Worm (Caenorhabditis elegans) whole organism, L2 larva: ENCODE results near the gene rpb-6.

Experiments
- C34F6.9 ChIP-seq: fragments of 150-350 bp; optimal IDR thresholded peaks from 2 replicates; lab custom pipeline; 2014; ENCODE audit warnings: missing biosample characterization, missing genetic modification characterization
- F13H6.1 ChIP-seq: sonication (generic microtip); optimal IDR thresholded peaks from 2 replicates; lab custom pipeline; 2016; ENCODE audit warnings: missing genetic modification characterization, missing compliant biosample characterization
- Y55F3AM.14 ChIP-seq: fragments of 200-800 bp; sonication (Bioruptor generic); optimal IDR thresholded peaks from 2 replicates; lab custom pipeline; 2018; ENCODE audit warnings: mild to moderate bottlenecking, missing genetic modification characterization, missing compliant biosample characterization
- ZK546.5 ChIP-seq: sonication (generic microtip); optimal IDR thresholded peaks from 2 replicates; lab custom pipeline; 2017; ENCODE audit warnings: missing biosample characterization, missing genetic modification characterization
- alr-1 ChIP-seq: fragments of 150-350 bp; optimal IDR thresholded peaks from 2 replicates; lab custom pipeline; 2014; ENCODE audit warnings: missing biosample characterization, missing genetic modification characterization
- aly-2 ChIP-seq: fragments of 150-350 bp; optimal IDR thresholded peaks from 2 replicates; lab custom pipeline; 2014; ENCODE audit warnings: missing biosample characterization, missing genetic modification characterization
- ama-1 ChIP-seq: fragments of 150-350 bp; optimal IDR thresholded peaks from 2 replicates; lab custom pipeline; 2018; ENCODE audit warnings: inconsistent platforms
- blmp-1 ChIP-seq: sonication (generic microtip); optimal IDR thresholded peaks from 2 replicates; lab custom pipeline; 2017; ENCODE audit warnings: missing genetic modification characterization, mild to moderate bottlenecking, missing compliant biosample characterization, antibody characterized with exemption, moderate library complexity; ENCODE audit not compliant: insufficient read depth
- ceh-16 ChIP-seq: fragments of 150-350 bp; optimal IDR thresholded peaks from 2 replicates; lab custom pipeline; 2014; ENCODE audit warnings: missing biosample characterization, missing genetic modification characterization
- ceh-82 ChIP-seq: fragments of 150-350 bp; optimal IDR thresholded peaks from 2 replicates; lab custom pipeline; 2014; ENCODE audit warnings: missing biosample characterization, missing genetic modification characterization
- crh-2 ChIP-seq: sonication (generic microtip); optimal IDR thresholded peaks from 2 replicates; lab custom pipeline; 2017; ENCODE audit warnings: missing biosample characterization, missing genetic modification characterization
- dmd-4 ChIP-seq: sonication (generic microtip); optimal IDR thresholded peaks from 2 replicates; lab custom pipeline; 2017; ENCODE audit warnings: missing biosample characterization, missing genetic modification characterization
- fos-1 ChIP-seq: fragments of 150-350 bp; optimal IDR thresholded peaks from 2 replicates; lab custom pipeline; 2014; ENCODE audit warnings: missing biosample characterization, missing genetic modification characterization
- lin-11 ChIP-seq: fragments of 150-350 bp; sonication (generic microtip); optimal IDR thresholded peaks from 2 replicates; lab custom pipeline; 2014; ENCODE audit warnings: missing biosample characterization, missing genetic modification characterization, inconsistent platforms, mixed read lengths
- lin-13 ChIP-seq: fragments of 150-350 bp; optimal IDR thresholded peaks from 2 replicates; lab custom pipeline; 2014; ENCODE audit warnings: missing biosample characterization, missing genetic modification reagents, missing genetic modification characterization
- lin-39 ChIP-seq: fragments of 150-350 bp; optimal IDR thresholded peaks from 2 replicates; lab custom pipeline; 2014; ENCODE audit warnings: missing biosample characterization, missing genetic modification reagents, missing genetic modification characterization
- lsy-2 ChIP-seq, 2 experiments: fragments of 150-350 bp in 1 of 2; sonication (generic microtip) in 1 of 2; optimal IDR thresholded peaks; 2 replicates each; lab custom pipeline; 2014 to 2017; ENCODE audit warnings: missing biosample characterization in 2 of 2, missing genetic modification characterization in 2 of 2
- mab-5 ChIP-seq: fragments of 150-350 bp; optimal IDR thresholded peaks from 2 replicates; lab custom pipeline; 2014; ENCODE audit warnings: missing biosample characterization, missing genetic modification characterization
- mbf-1 ChIP-seq: sonication (generic microtip); optimal IDR thresholded peaks from 2 replicates; lab custom pipeline; 2017; ENCODE audit warnings: missing biosample characterization, missing genetic modification characterization
- mdl-1 ChIP-seq, 2 experiments: fragments of 150-350 bp in 1 of 2; sonication (generic microtip) in 1 of 2; optimal IDR thresholded peaks; 2 replicates each; lab custom pipeline; 2017; ENCODE audit warnings: missing biosample characterization in 2 of 2, missing genetic modification characterization in 2 of 2
- nhr-10 ChIP-seq: sonication (generic microtip); optimal IDR thresholded peaks from 2 replicates; lab custom pipeline; 2017; ENCODE audit warnings: missing biosample characterization, missing genetic modification characterization
- nhr-11 ChIP-seq: fragments of 150-350 bp; optimal IDR thresholded peaks from 2 replicates; lab custom pipeline; 2014; ENCODE audit warnings: missing biosample characterization, missing genetic modification characterization
- nhr-12 ChIP-seq: fragments of 150-350 bp; optimal IDR thresholded peaks from 2 replicates; lab custom pipeline; 2014; ENCODE audit warnings: missing biosample characterization, missing genetic modification characterization
- nhr-129 ChIP-seq: fragments of 150-350 bp; optimal IDR thresholded peaks from 2 replicates; lab custom pipeline; 2014; ENCODE audit warnings: missing biosample characterization, missing genetic modification characterization
- nhr-25 ChIP-seq: fragments of 150-350 bp; sonication (generic microtip); optimal IDR thresholded peaks from 3 replicates; lab custom pipeline; 2014; ENCODE audit warnings: missing biosample characterization, missing genetic modification characterization
- nhr-6 ChIP-seq: fragments of 150-350 bp; optimal IDR thresholded peaks from 2 replicates; lab custom pipeline; 2014; ENCODE audit warnings: missing biosample characterization, missing genetic modification characterization
- nhr-77 ChIP-seq: fragments of 150-350 bp; optimal IDR thresholded peaks from 2 replicates; lab custom pipeline; 2014; ENCODE audit warnings: missing biosample characterization, missing genetic modification characterization
- peb-1 ChIP-seq: fragments of 150-350 bp; optimal IDR thresholded peaks from 2 replicates; lab custom pipeline; 2014; ENCODE audit warnings: missing biosample characterization, missing genetic modification characterization
- sem-4 ChIP-seq: fragments of 150-350 bp; optimal IDR thresholded peaks from 2 replicates; lab custom pipeline; 2014; ENCODE audit warnings: missing biosample characterization, missing genetic modification reagents, missing genetic modification characterization
- sma-3 ChIP-seq: sonication (generic microtip); optimal IDR thresholded peaks from 2 replicates; lab custom pipeline; 2016; ENCODE audit warnings: missing genetic modification reagents, missing genetic modification characterization, missing compliant biosample characterization
- snpc-4 ChIP-seq: fragments of 150-350 bp; optimal IDR thresholded peaks from 2 replicates; lab custom pipeline; 2014; ENCODE audit warnings: missing biosample characterization, missing genetic modification characterization
- unc-39 ChIP-seq: fragments of 150-350 bp; optimal IDR thresholded peaks from 2 replicates; lab custom pipeline; 2014; ENCODE audit warnings: missing biosample characterization, missing genetic modification characterization
- unc-55 ChIP-seq: fragments of 150-350 bp; sonication (generic microtip); optimal IDR thresholded peaks from 3 replicates; lab custom pipeline; 2014; ENCODE audit warnings: missing biosample characterization, missing genetic modification reagents, missing genetic modification characterization
- unc-62 ChIP-seq: fragments of 150-350 bp; optimal IDR thresholded peaks from 2 replicates; lab custom pipeline; 2014; ENCODE audit warnings: missing biosample characterization, missing genetic modification reagents, missing genetic modification characterization
- ztf-1 ChIP-seq: fragments of 200-800 bp; sonication (Bioruptor generic); conservative IDR thresholded peaks from 2 replicates; pipeline ENCODE4 v1.3.6; 2022; ENCODE audit warnings: missing genetic modification characterization, missing compliant biosample characterization
- ztf-11 ChIP-seq: sonication (generic microtip); optimal IDR thresholded peaks from 2 replicates; lab custom pipeline; 2017; ENCODE audit warnings: missing biosample characterization, missing genetic modification characterization
- ztf-4 ChIP-seq: fragments of 150-350 bp; optimal IDR thresholded peaks from 2 replicates; lab custom pipeline; 2014; ENCODE audit warnings: missing biosample characterization, missing genetic modification characterization

rpb-6 gene

ce11 chrII:10603560-10603959 is 24.4 kb downstream of the rpb-6 start:
- TF ChIP-seq dmd-4: no peak
- TF ChIP-seq sma-3: no peak

DNA sequence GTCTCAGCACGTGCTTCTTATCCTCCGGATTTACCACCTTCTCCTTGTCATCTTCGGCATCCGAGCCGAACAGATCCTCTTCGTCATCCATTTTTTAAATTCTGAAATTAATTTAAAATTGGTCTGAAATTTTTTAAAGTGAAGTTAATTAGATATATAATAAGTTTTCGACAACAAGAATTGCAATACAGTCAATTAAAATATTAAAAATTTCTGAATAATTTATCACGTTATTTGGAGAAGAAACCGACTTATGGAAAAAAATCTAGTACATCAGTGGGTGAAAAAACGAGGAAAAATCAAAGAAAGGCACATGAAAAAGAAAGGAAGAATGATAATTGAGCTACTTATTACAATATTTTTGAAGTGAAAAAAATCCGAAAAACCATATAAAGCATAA is 26.3 kb downstream of the rpb-6 start, which contains the start of gene taf-13:
Gene taf-13, minus strand, starts transcription at position 101 of the 400 bp plus-strand sequence.
- no peak for TF ChIP-seq nhr-6 (tag; lab: Kevin White, UChicago)
- no peak for TF ChIP-seq lin-11 (tag; lab: Kevin White, UChicago)
- TF ChIP-seq dmd-4: no peak
- TF ChIP-seq ama-1 (lab: Kevin White, UChicago): no peak
- TF ChIP-seq lin-39 (tag; lab: Kevin White, UChicago): no peak
- no peak for TF ChIP-seq mab-5 (tag; lab: Kevin White, UChicago)
- no peak for TF ChIP-seq aly-2
- TF ChIP-seq crh-2 (tag; lab: Kevin White, UChicago): no peak
- TF ChIP-seq lin-13 (GFP tag; lab: Kevin White, UChicago): no peak
- no peak for TF ChIP-seq nhr-11 (tag; lab: Kevin White, UChicago)
- TF ChIP-seq ztf-11 (tag; lab: Kevin White, UChicago): no peak
- no peak for TF ChIP-seq alr-1 (tag; lab: Kevin White, UChicago)
- no peak for TF ChIP-seq unc-62 (GFP tag; lab: Kevin White, UChicago)
- no peak for TF ChIP-seq sma-3
- no peak for TF ChIP-seq ztf-1 (GFP tag; lab: Robert Waterston, UW)
- no peak for TF ChIP-seq peb-1 (tag; lab: Kevin White, UChicago)
- no peak for TF ChIP-seq C34F6.9
- no peak for TF ChIP-seq unc-55
- TF ChIP-seq unc-39 (tag; lab: Kevin White, UChicago): no peak

ce11 chrII:10607238-10607961 is 28.2 kb downstream of the rpb-6 start, which contains the start of gene ccm-3:
Gene ccm-3, minus strand, starts transcription at chrII:10607275.
- TF ChIP-seq unc-55 (peak; percentile 76), fos-1 (tag; lab: Kevin White, UChicago) (peak; percentile 63), blmp-1 (peak; percentile 61), C34F6.9 (peak; percentile 52), mdl-1 (tag; optimal IDR thresholded peaks at IDR 0.05; lab: Kevin White, UChicago) (no peak), lsy-2 (tag; optimal IDR thresholded peaks at IDR 0.05; lab: Kevin White, UChicago) (peak in 1 of 2 experiments; percentile 58)

DNA sequence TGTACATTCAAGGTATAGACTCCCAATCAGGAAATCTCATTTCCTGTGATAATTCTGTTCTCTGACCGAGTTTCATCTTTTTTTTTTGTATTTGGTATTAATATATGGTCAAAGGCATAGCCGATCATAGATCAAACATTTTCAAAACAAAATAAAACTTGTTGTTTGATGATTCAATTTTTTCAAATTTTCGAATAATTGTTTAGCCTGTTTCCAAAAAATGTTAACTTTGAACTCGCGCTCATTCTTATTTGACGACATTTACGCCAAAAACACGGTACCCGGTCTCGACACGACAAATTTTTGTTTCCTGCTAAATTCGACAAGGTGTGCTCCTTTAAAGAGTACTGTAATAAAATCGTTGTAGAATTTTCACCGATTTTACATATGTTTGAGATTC is 29.6 kb downstream of the rpb-6 start:
- TF ChIP-seq nhr-10 (tag; lab: Kevin White, UChicago) (no peak), nhr-6 (tag; lab: Kevin White, UChicago) (no peak), unc-55 (no peak), dmd-4 (no peak), fos-1 (tag; lab: Kevin White, UChicago) (no peak), F13H6.1 (tag; lab: Kevin White, UChicago) (no peak), nhr-25 (tag; lab: Kevin White, UChicago) (no peak), lin-39 (tag; lab: Kevin White, UChicago) (no peak), mab-5 (tag; lab: Kevin White, UChicago) (no peak), aly-2 (no peak), ceh-16 (tag; lab: Kevin White, UChicago) (no peak), sma-3 (no peak)

ce11 chrII:10612743-10613142 is 33.6 kb downstream of the rpb-6 start, which contains the start of gene C14A4.12:
Gene C14A4.12, plus strand, starts transcription at chrII:10613043.
- TF ChIP-seq nhr-11 (tag; lab: Kevin White, UChicago) (no peak), crh-2 (tag; lab: Kevin White, UChicago) (no peak), nhr-129 (no peak), ztf-11 (tag; lab: Kevin White, UChicago) (no peak), blmp-1 (no peak), sem-4 (tag; lab: Kevin White, UChicago) (no peak), alr-1 (tag; lab: Kevin White, UChicago) (no peak), mdl-1 (tag; optimal IDR thresholded peaks at IDR 0.05; lab: Kevin White, UChicago) (no peak), mbf-1 (tag; lab: Kevin White, UChicago) (no peak), C34F6.9 (no peak)
- TF ChIP-seq, all 48 proteins: peak for 0

DNA sequence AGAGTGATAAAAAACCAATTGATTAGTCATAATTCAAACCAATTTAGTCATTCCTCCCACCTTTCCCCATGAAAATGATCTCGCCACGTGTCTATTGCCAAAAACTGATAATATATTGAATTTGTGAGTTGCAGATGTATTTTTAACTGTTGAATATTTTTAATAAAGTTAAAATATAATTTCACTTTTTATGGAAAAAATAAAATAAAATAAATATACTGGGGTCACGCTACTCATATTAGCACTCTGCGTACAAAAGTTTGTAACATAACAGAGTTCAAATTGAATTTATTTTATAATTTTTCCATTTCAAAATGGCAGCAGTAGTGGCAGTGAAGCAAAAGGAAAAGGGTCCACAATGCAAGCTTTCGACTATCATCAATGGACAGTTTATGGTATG is 39.0 kb downstream of the rpb-6 start, which contains the start of gene C14A4.13:
Gene C14A4.13, plus strand, starts transcription at position 301 of the 400 bp plus-strand sequence.
- TF ChIP-seq Y55F3AM.14 (GFP tag; lab: Kevin White, UChicago): no peak
- no peak for TF ChIP-seq lsy-2 (tag; optimal IDR thresholded peaks at IDR 0.05; lab: Kevin White, UChicago)
- TF ChIP-seq nhr-12 (tag; lab: Kevin White, UChicago): no peak
- TF ChIP-seq mbf-1 (tag; lab: Kevin White, UChicago): no peak
- no peak for TF ChIP-seq alr-1 (tag; lab: Kevin White, UChicago)
- TF ChIP-seq ztf-4 (tag; lab: Kevin White, UChicago): no peak
- no peak for TF ChIP-seq lin-13 (GFP tag; lab: Kevin White, UChicago)
- TF ChIP-seq ZK546.5 (tag; lab: Kevin White, UChicago): no peak
- no peak for TF ChIP-seq snpc-4
- TF ChIP-seq ztf-1 (GFP tag; lab: Robert Waterston, UW): no peak
- no peak for TF ChIP-seq nhr-77 (tag; lab: Kevin White, UChicago)
- no peak for TF ChIP-seq F13H6.1 (tag; lab: Kevin White, UChicago)
- TF ChIP-seq ceh-82 (tag; lab: Kevin White, UChicago): no peak
- TF ChIP-seq unc-39 (tag; lab: Kevin White, UChicago): no peak
